Worm (Caenorhabditis elegans) whole organism, L4 larva: ENCODE results near the gene C16C8.9.

Experiments used
- F37D6.2 ChIP-seq: sonication (generic microtip); optimal IDR thresholded peaks from 2 replicates; lab custom pipeline; 2016; ENCODE audit warnings: mild to moderate bottlenecking, missing genetic modification characterization, missing compliant biosample characterization
- F44E2.7 ChIP-seq: fragments of 200-800 bp; sonication (Bioruptor generic); IDR thresholded peaks from 2 replicates; pipeline ENCODE4 v2.1.2; 2022; ENCODE audit warnings: missing genetic modification characterization, missing compliant biosample characterization
- cey-2 ChIP-seq: sonication (generic microtip); optimal IDR thresholded peaks from 3 replicates; lab custom pipeline; 2017; ENCODE audit warnings: missing genetic modification characterization, mild to moderate bottlenecking, missing compliant biosample characterization, antibody characterized with exemption, borderline replicate concordance; ENCODE audit not compliant: insufficient read depth
- lir-3 ChIP-seq: sonication (generic microtip); optimal IDR thresholded peaks from 2 replicates; lab custom pipeline; 2016; ENCODE audit warnings: mild to moderate bottlenecking, missing genetic modification characterization, missing compliant biosample characterization
- rbr-2 ChIP-seq: sonication (generic microtip); optimal IDR thresholded peaks from 2 replicates; lab custom pipeline; 2016; ENCODE audit warnings: missing genotype, missing genetic modification characterization, missing compliant biosample characterization
- unc-62 ChIP-seq, 3 experiments: fragments of 150-350 bp in 1 of 3; sonication (generic microtip); optimal IDR thresholded peaks in 2 of 3; peaks in 1 of 3; 1 replicate in 1 of 3; 2 replicates in 2 of 3; lab custom pipeline; 2014 to 2017; ENCODE audit warnings: missing biosample characterization in 3 of 3, missing genetic modification characterization in 3 of 3, missing genetic modification reagents in 3 of 3, missing genotype in 1 of 3
- ztf-7 ChIP-seq: fragments of 150-350 bp; optimal IDR thresholded peaks from 2 replicates; lab custom pipeline; 2014; ENCODE audit warnings: missing biosample characterization, missing genetic modification characterization

C16C8.9 gene

ce11 chrII:3416528-3416927 is 46.5 kb downstream of the C16C8.9 start, which contains the start of gene nep-6 (continued):
- TF ChIP-seq F37D6.2, result no peak
- TF ChIP-seq rbr-2 (tag; lab: Kevin White, UChicago), result no peak
- TF ChIP-seq lir-3, result no peak
- no peak for TF ChIP-seq cey-2 (tag; lab: Kevin White, UChicago)
- TF ChIP-seq, all 104 proteins: peak for 0

- TF ChIP-seq unc-62 (GFP tag; optimal IDR thresholded peaks at IDR 0.05 in 1 of 2; lab: Kevin White, UChicago), result no peak
- TF ChIP-seq unc-62 (tag; optimal IDR thresholded peaks at IDR 0.05; lab: Kevin White, UChicago), result no peak
- TF ChIP-seq ztf-7 (tag; lab: Kevin White, UChicago), result no peak
- TF ChIP-seq F44E2.7 (GFP tag; lab: Robert Waterston, UW), result no peak
Observed at ce11 chrII:3414383-3414910, 48.5 kb downstream of the C16C8.9 start, which contains the start of the genes F18A12.7 and F18A12.2. Gene F18A12.7 (minus strand): TSS chrII:3414483. Gene F18A12.2 (plus strand): TSS chrII:3414860.
